Worm (Caenorhabditis elegans) whole organism, mixed stage, embryonic: ENCODE measurements around the gene hpl-2.

Experiments used
- M03D4.4 ChIP-seq: sonication (generic microtip); optimal IDR thresholded peaks from 2 replicates; lab custom pipeline; 2017; ENCODE audit warnings: mild to moderate bottlenecking, missing genetic modification characterization, missing compliant biosample characterization
- bed-3 ChIP-seq: fragments of 200-800 bp; sonication (Bioruptor generic); optimal IDR thresholded peaks from 3 replicates; lab custom pipeline; 2018; ENCODE audit warnings: mild to moderate bottlenecking, missing genetic modification characterization, moderate library complexity, missing compliant biosample characterization
- blmp-1 ChIP-seq: fragments of 150-350 bp; optimal IDR thresholded peaks from 2 replicates; lab custom pipeline; 2014; ENCODE audit warnings: missing biosample characterization, missing genetic modification characterization
- ceh-39 ChIP-seq: fragments of 150-350 bp; optimal IDR thresholded peaks from 2 replicates; lab custom pipeline; 2014; ENCODE audit warnings: missing biosample characterization, missing genetic modification characterization
- ceh-43 ChIP-seq: fragments of 200-800 bp; sonication (Bioruptor generic); optimal IDR thresholded peaks from 2 replicates; lab custom pipeline; 2018; ENCODE audit warnings: mild to moderate bottlenecking, missing genetic modification characterization, moderate library complexity, missing compliant biosample characterization
- ceh-83 ChIP-seq: fragments of 200-800 bp; sonication (Bioruptor generic); optimal IDR thresholded peaks from 2 replicates; lab custom pipeline; 2018; ENCODE audit warnings: mild to moderate bottlenecking, missing genetic modification characterization, missing compliant biosample characterization
- ces-1 ChIP-seq: fragments of 150-350 bp; optimal IDR thresholded peaks from 2 replicates; lab custom pipeline; 2014; ENCODE audit warnings: missing biosample characterization, missing genetic modification reagents, missing genetic modification characterization
- drap-1 ChIP-seq: fragments of 200-800 bp; sonication (Bioruptor generic); optimal IDR thresholded peaks from 3 replicates; lab custom pipeline; 2018; ENCODE audit warnings: mild to moderate bottlenecking, missing genetic modification characterization, missing compliant biosample characterization
- elt-1 ChIP-seq: sonication (generic microtip); optimal IDR thresholded peaks from 2 replicates; lab custom pipeline; 2017; ENCODE audit warnings: missing genetic modification characterization, mild to moderate bottlenecking, missing compliant biosample characterization, antibody characterized with exemption, moderate library complexity, borderline replicate concordance; ENCODE audit not compliant: insufficient read depth
- elt-3 ChIP-seq: fragments of 150-350 bp; optimal IDR thresholded peaks from 2 replicates; lab custom pipeline; 2014; ENCODE audit warnings: missing biosample characterization, missing genetic modification characterization
- flh-1 ChIP-seq: fragments of 200-800 bp; sonication (Bioruptor generic); optimal IDR thresholded peaks from 2 replicates; lab custom pipeline; 2018; ENCODE audit warnings: mild to moderate bottlenecking, missing genetic modification characterization, moderate library complexity, missing compliant biosample characterization
- ham-2 ChIP-seq: fragments of 200-800 bp; sonication (Bioruptor generic); optimal IDR thresholded peaks from 2 replicates; lab custom pipeline; 2018; ENCODE audit warnings: mild to moderate bottlenecking, missing genetic modification characterization, missing compliant biosample characterization
- hlh-1 ChIP-seq: fragments of 150-350 bp; optimal IDR thresholded peaks from 2 replicates; lab custom pipeline; 2014; ENCODE audit warnings: missing biosample characterization, missing genetic modification reagents, missing genetic modification characterization
- lin-13 ChIP-seq: fragments of 150-350 bp; optimal IDR thresholded peaks from 2 replicates; lab custom pipeline; 2014; ENCODE audit warnings: missing biosample characterization, missing genetic modification characterization
- lin-32 ChIP-seq: fragments of 200-800 bp; sonication (Bioruptor generic); optimal IDR thresholded peaks from 2 replicates; lab custom pipeline; 2018; ENCODE audit warnings: mild to moderate bottlenecking, missing genetic modification characterization, missing compliant biosample characterization
- lsy-2 ChIP-seq: fragments of 150-350 bp; optimal IDR thresholded peaks from 2 replicates; lab custom pipeline; 2014; ENCODE audit warnings: missing biosample characterization, missing genetic modification characterization
- mab-5 ChIP-seq: fragments of 150-350 bp; optimal IDR thresholded peaks from 2 replicates; lab custom pipeline; 2014; ENCODE audit warnings: missing biosample characterization, missing genetic modification characterization
- mls-2 ChIP-seq: sonication (generic microtip); optimal IDR thresholded peaks from 2 replicates; lab custom pipeline; 2016; ENCODE audit warnings: mild to moderate bottlenecking, missing genetic modification characterization, moderate library complexity, missing compliant biosample characterization
- nhr-12 ChIP-seq: fragments of 150-350 bp; optimal IDR thresholded peaks from 2 replicates; lab custom pipeline; 2014; ENCODE audit warnings: missing biosample characterization, missing genetic modification characterization
- nhr-2 ChIP-seq: fragments of 150-350 bp; optimal IDR thresholded peaks from 2 replicates; lab custom pipeline; 2014; ENCODE audit warnings: missing biosample characterization, missing genetic modification characterization
- nhr-237 ChIP-seq: fragments of 150-350 bp; optimal IDR thresholded peaks from 2 replicates; lab custom pipeline; 2014; ENCODE audit warnings: missing biosample characterization, missing genetic modification characterization
- nhr-28 ChIP-seq: fragments of 150-350 bp; optimal IDR thresholded peaks from 2 replicates; lab custom pipeline; 2014; ENCODE audit warnings: missing biosample characterization, missing genetic modification characterization
- pha-4 ChIP-seq: fragments of 150-350 bp; optimal IDR thresholded peaks from 2 replicates; lab custom pipeline; 2018; ENCODE audit warnings: missing biosample characterization, missing genetic modification reagents, missing genetic modification characterization
- sem-2 ChIP-seq: fragments of 200-800 bp; sonication (Bioruptor generic); optimal IDR thresholded peaks from 2 replicates; lab custom pipeline; 2018; ENCODE audit warnings: mild to moderate bottlenecking, missing genetic modification characterization, missing compliant biosample characterization
- snpc-4 ChIP-seq: fragments of 150-350 bp; optimal IDR thresholded peaks from 2 replicates; lab custom pipeline; 2014; ENCODE audit warnings: missing biosample characterization, missing genetic modification characterization
- sptf-1 ChIP-seq: sonication (generic microtip); optimal IDR thresholded peaks from 2 replicates; lab custom pipeline; 2017; ENCODE audit warnings: mild to moderate bottlenecking, missing genetic modification characterization, moderate library complexity, missing compliant biosample characterization
- unc-120 ChIP-seq: sonication (generic microtip); optimal IDR thresholded peaks from 2 replicates; lab custom pipeline; 2017; ENCODE audit warnings: missing genetic modification characterization, missing compliant biosample characterization; ENCODE audit not compliant: poor library complexity, severe bottlenecking
- unc-39 ChIP-seq: fragments of 150-350 bp; optimal IDR thresholded peaks from 2 replicates; lab custom pipeline; 2014; ENCODE audit warnings: missing biosample characterization, missing genetic modification characterization
- unc-62 ChIP-seq: fragments of 150-350 bp; optimal IDR thresholded peaks from 2 replicates; lab custom pipeline; 2014; ENCODE audit warnings: missing biosample characterization, missing genetic modification reagents, missing genetic modification characterization
- zip-8 ChIP-seq: fragments of 150-350 bp; optimal IDR thresholded peaks from 2 replicates; lab custom pipeline; 2014; ENCODE audit warnings: missing biosample characterization, missing genetic modification characterization
- ztf-11 ChIP-seq: fragments of 150-350 bp; optimal IDR thresholded peaks from 2 replicates; lab custom pipeline; 2014; ENCODE audit warnings: missing biosample characterization, missing genetic modification characterization

Gene hpl-2

DNA sequence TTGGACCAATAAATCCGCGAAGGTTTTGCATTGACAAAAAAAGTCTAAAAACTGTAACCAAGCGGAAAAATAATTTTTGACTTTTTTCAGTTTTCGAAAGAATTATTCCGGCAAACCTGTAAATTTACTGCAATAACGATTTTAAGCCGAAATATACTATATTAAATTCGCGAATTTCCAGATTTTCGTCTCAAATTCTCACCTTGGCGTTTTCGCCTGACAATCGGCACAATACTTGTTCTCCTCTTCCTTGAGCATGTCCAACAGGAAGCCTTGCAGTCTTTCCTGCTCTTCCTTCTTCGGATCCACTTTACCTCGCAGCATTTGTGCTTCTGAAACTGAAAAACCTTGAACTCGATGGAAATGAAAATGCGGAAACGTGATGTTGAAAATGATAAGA, 15.9 kb downstream of the hpl-2 start, which contains the start of gene smap-1:
Gene smap-1, minus strand, starts transcription at position 338 of the 400 bp plus-strand sequence.
- TF ChIP-seq snpc-4, result no peak
- TF ChIP-seq ceh-43 (GFP tag; lab: Kevin White, UChicago), result no peak
- TF ChIP-seq zip-8, result no peak
- TF ChIP-seq blmp-1 (tag; lab: Kevin White, UChicago), result no peak
- no peak for TF ChIP-seq nhr-2
- TF ChIP-seq lsy-2 (tag; lab: Kevin White, UChicago), result no peak
- TF ChIP-seq sptf-1 (tag; lab: Kevin White, UChicago), result no peak
- no peak for TF ChIP-seq flh-1 (GFP tag; lab: Kevin White, UChicago)

DNA sequence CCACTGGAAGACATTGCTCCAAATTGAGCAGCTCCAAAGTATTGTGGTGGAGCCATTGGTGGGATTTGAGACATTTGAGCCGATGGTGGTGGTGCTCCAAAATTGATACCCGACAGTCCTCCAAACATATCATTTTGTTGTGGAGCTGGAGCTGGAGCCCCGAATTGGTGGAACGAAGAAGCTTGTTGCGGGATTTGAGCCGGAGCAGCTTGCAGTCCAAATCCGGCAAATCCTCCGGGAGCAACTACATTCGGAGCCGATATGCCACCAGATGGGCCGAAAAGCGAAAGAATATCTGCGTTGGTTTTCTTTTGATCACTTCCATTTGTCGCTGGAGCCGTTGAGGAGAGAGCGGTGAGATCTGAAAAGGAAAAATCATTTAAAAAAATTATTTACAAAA, 17.2 kb downstream of the hpl-2 start:
- no peak for TF ChIP-seq unc-39
- TF ChIP-seq nhr-28, result no peak
- no peak for TF ChIP-seq nhr-12 (tag; lab: Kevin White, UChicago)
- TF ChIP-seq snpc-4, result no peak
- TF ChIP-seq lin-32 (GFP tag; lab: Kevin White, UChicago), result no peak
- no peak for TF ChIP-seq blmp-1 (tag; lab: Kevin White, UChicago)
- no peak for TF ChIP-seq ceh-43 (GFP tag; lab: Kevin White, UChicago)
- no peak for TF ChIP-seq ztf-11
- TF ChIP-seq elt-1, result no peak

DNA sequence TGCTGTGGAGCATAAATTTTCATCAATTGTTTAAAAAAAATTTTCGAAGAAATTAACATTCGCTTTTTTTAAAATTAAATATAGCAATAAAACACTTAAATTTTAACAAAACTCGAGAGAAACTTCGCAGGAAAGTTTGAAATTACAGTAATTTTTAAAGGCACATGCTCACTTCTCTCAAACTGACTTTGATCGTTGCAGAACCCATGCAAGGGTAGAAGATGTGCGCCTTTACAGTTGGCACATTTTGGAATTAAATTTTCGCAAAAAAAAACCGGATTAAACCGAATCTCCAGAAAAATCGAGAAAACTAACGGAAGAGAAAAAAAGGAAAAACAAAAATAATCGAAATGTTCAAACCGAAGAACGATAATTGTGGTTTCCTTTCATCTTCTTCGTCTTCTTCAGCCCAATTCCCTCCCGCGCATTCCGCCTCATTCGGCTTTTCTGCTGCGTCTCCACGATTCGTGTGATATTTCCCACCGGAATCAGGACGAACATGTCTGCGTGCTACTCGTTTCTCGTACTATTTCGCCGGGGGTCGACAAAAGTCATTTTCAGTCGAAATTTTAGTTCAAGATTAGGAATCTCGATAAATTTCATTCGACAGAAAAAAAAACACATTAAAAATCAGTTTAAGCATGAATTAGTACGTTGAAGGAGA, 18.9 kb downstream of the hpl-2 start:
- TF ChIP-seq ham-2 (GFP tag; lab: Kevin White, UChicago) (no peak), elt-1 (no peak), hlh-1 (tag; lab: Kevin White, UChicago) (no peak), drap-1 (GFP tag; lab: Kevin White, UChicago) (no peak), M03D4.4 (no peak), elt-3 (tag; lab: Kevin White, UChicago) (no peak), ceh-43 (GFP tag; lab: Kevin White, UChicago) (no peak), zip-8 (no peak), unc-120 (no peak), lin-32 (GFP tag; lab: Kevin White, UChicago) (no peak), bed-3 (GFP tag; lab: Kevin White, UChicago) (no peak), lsy-2 (tag; lab: Kevin White, UChicago) (no peak)

DNA sequence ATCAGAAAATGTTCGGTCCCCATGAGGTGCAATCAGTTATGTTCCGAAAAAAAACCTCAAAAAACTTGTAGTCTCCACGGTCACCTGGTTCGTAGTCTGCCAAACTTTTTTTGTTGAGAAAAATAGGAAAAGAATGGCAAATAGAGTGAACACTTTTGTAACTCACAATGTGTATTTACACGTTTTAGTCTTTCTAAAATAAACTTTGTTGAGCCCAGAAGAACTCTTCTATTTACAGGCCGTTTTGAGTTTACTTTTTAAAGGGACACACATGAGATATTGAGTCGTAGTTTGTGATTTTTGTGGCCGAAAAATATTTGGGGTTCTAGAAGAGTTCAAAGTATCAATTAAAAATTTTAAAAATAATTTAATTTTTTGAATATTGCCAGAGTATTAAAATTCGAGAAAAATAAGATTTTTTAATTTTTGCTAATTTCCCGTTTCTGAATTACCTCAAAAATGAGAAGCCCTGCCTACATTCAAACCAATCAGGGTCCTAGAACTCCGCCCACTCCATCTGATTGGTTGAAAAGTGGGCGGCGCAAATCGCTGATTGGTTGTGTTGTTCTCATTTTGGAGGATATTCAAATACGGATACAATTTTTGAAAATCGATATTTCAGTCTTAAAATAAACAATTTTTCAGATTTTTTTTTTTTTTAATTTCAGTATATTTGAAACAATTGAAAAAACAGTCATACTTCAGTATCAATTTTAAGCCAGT, 20.7 kb downstream of the hpl-2 start:
- TF ChIP-seq mab-5 (tag; lab: Kevin White, UChicago) (no peak), snpc-4 (no peak), nhr-2 (no peak), ces-1 (GFP tag; lab: Kevin White, UChicago) (no peak), nhr-12 (tag; lab: Kevin White, UChicago) (no peak), bed-3 (GFP tag; lab: Kevin White, UChicago) (no peak), elt-1 (no peak), unc-120 (no peak), zip-8 (no peak), lin-13 (no peak), M03D4.4 (no peak), unc-39 (no peak), nhr-237 (tag; lab: Kevin White, UChicago) (no peak), unc-62 (GFP tag; lab: Kevin White, UChicago) (no peak), sem-2 (no peak)
- TF ChIP-seq, all 35 proteins: peak for 0

DNA sequence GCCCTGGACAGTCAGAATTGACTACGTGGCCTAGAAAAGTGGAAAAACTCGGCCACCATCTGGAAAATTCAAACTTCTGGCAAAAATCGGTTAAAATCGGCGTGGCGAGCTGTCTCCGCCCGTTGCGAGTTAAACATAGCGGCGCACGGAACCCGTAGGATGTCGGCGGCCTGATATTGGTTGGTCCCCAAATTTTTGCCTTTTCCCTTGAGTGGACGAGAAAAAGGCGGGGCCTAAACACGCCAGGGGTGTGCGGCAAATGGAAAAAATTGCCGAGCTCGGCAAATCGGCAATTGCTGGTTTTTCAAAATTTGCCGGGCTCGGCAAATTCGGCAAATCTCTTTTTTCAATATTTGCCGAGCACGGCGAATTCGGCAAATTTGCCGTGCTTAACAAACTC, 22.0 kb downstream of the hpl-2 start:
- TF ChIP-seq ceh-83 (GFP tag; lab: Kevin White, UChicago), result no peak
- no peak for TF ChIP-seq ham-2 (GFP tag; lab: Kevin White, UChicago)
- no peak for TF ChIP-seq drap-1 (GFP tag; lab: Kevin White, UChicago)
- TF ChIP-seq unc-120, result no peak
- no peak for TF ChIP-seq mls-2 (tag; lab: Kevin White, UChicago)
- no peak for TF ChIP-seq zip-8
- no peak for TF ChIP-seq blmp-1 (tag; lab: Kevin White, UChicago)
- TF ChIP-seq ztf-11, result no peak
- TF ChIP-seq sem-2, result no peak
- TF ChIP-seq lin-13, result no peak
- TF ChIP-seq lin-32 (GFP tag; lab: Kevin White, UChicago), result no peak
- TF ChIP-seq elt-3 (tag; lab: Kevin White, UChicago), result no peak
- no peak for TF ChIP-seq nhr-2
- TF ChIP-seq ceh-43 (GFP tag; lab: Kevin White, UChicago), result no peak
- no peak for TF ChIP-seq ceh-39 (tag; lab: Kevin White, UChicago)
- TF ChIP-seq sptf-1 (tag; lab: Kevin White, UChicago), result no peak
- TF ChIP-seq ces-1 (GFP tag; lab: Kevin White, UChicago), result no peak
- TF ChIP-seq pha-4, result no peak
- TF ChIP-seq nhr-12 (tag; lab: Kevin White, UChicago), result no peak
